Worm (Caenorhabditis elegans) whole organism, early embryonic: Measurements from ENCODE around the gene B0507.2.

Experiments
- F13C5.2 ChIP-seq: sonication (generic microtip); optimal IDR thresholded peaks from 2 replicates; lab custom pipeline; 2017; ENCODE audit warnings: mild to moderate bottlenecking, missing genetic modification characterization, inconsistent platforms, missing compliant biosample characterization
- aly-1 ChIP-seq: sonication (generic microtip); optimal IDR thresholded peaks from 2 replicates; lab custom pipeline; 2016; ENCODE audit warnings: missing genetic modification characterization, missing compliant biosample characterization
- ama-1 ChIP-seq: fragments of 150-350 bp; optimal IDR thresholded peaks from 2 replicates; lab custom pipeline; 2014
- ceh-13 ChIP-seq: fragments of 200-800 bp; sonication (Bioruptor generic); optimal IDR thresholded peaks from 2 replicates; lab custom pipeline; 2018; ENCODE audit warnings: mild to moderate bottlenecking, missing genetic modification characterization, missing compliant biosample characterization
- ceh-36 ChIP-seq: sonication (generic microtip); optimal IDR thresholded peaks from 2 replicates; lab custom pipeline; 2016; ENCODE audit warnings: missing genetic modification characterization, inconsistent platforms, missing compliant biosample characterization
- ets-7 ChIP-seq: sonication (generic microtip); optimal IDR thresholded peaks from 2 replicates; lab custom pipeline; 2016; ENCODE audit warnings: missing genotype, missing genetic modification characterization, missing compliant biosample characterization
- sea-1 ChIP-seq: fragments of 200-800 bp; sonication (Bioruptor generic); conservative IDR thresholded peaks from 2 replicates; pipeline ENCODE4 v1.3.6; 2022; ENCODE audit warnings: missing genetic modification characterization, missing compliant biosample characterization
- tbx-11 ChIP-seq: fragments of 200-800 bp; sonication (Bioruptor generic); IDR thresholded peaks from 2 replicates; pipeline ENCODE4 v1.3.6; 2022; ENCODE audit warnings: missing genetic modification characterization, missing compliant biosample characterization

DNA sequence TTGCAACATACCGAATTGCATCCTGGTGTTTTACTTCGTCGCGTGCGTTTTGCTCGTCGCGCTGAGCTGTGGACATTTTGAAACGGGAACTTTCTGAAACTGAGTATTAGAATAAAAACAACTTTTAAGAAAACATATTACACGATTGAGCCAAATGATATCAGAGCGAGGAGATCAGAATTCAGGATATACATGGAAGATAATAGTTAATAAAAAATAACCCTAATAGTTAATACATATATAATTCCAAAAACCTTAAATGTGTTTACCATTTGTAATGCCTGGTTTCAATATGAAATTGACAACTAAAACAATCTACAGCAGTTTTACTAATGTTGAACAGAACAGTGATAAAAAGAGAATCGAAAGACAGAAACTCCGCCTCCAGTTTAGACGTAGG lies 11.3 kb upstream of the B0507.2 start, which contains the start of gene B0507.8:
- no peak for TF ChIP-seq ama-1 (lab: Kevin White, UChicago)
- TF ChIP-seq ets-7 = no peak
- no peak for TF ChIP-seq aly-1 (tag; lab: Kevin White, UChicago)
- TF ChIP-seq tbx-11 (GFP tag; lab: Robert Waterston, UW) = no peak
- no peak for TF ChIP-seq sea-1 (GFP tag; lab: Robert Waterston, UW)
- no peak for TF ChIP-seq ceh-36 (tag; lab: Kevin White, UChicago)
- no peak for TF ChIP-seq ceh-13
- no peak for TF ChIP-seq F13C5.2
